Worm (Caenorhabditis elegans) whole organism, L3 larva: Measurements from ENCODE around the gene K02D10.4.

Source experiments
- R02D3.7 ChIP-seq: fragments of 150-350 bp; optimal IDR thresholded peaks from 2 replicates; lab custom pipeline; 2014; ENCODE audit warnings: missing biosample characterization, missing genetic modification characterization
- ZK546.5 ChIP-seq: sonication (generic microtip); optimal IDR thresholded peaks from 2 replicates; lab custom pipeline; 2017; ENCODE audit warnings: missing biosample characterization, missing genetic modification characterization
- ama-1 ChIP-seq: fragments of 150-350 bp; optimal IDR thresholded peaks from 2 replicates; lab custom pipeline; 2018
- ceh-16 ChIP-seq: sonication (generic microtip); optimal IDR thresholded peaks from 2 replicates; lab custom pipeline; 2017; ENCODE audit warnings: missing biosample characterization, missing genetic modification characterization
- ceh-28 ChIP-seq: fragments of 150-350 bp; optimal IDR thresholded peaks from 2 replicates; lab custom pipeline; 2014; ENCODE audit warnings: missing biosample characterization, missing genetic modification reagents, missing genetic modification characterization
- ceh-82 ChIP-seq: fragments of 150-350 bp; optimal IDR thresholded peaks from 2 replicates; lab custom pipeline; 2014; ENCODE audit warnings: missing biosample characterization, missing genetic modification characterization
- ceh-9 ChIP-seq: sonication (generic microtip); optimal IDR thresholded peaks from 2 replicates; lab custom pipeline; 2018; ENCODE audit warnings: missing biosample characterization, missing genetic modification characterization
- egl-27 ChIP-seq: sonication (generic microtip); optimal IDR thresholded peaks from 4 replicates; lab custom pipeline; 2017; ENCODE audit warnings: missing biosample characterization, missing genetic modification reagents, missing genetic modification characterization
- egl-5 ChIP-seq: fragments of 150-350 bp; optimal IDR thresholded peaks from 2 replicates; lab custom pipeline; 2017; ENCODE audit warnings: missing biosample characterization, missing genetic modification reagents, missing genetic modification characterization, inconsistent platforms
- elt-1 ChIP-seq: fragments of 150-350 bp; optimal IDR thresholded peaks from 2 replicates; lab custom pipeline; 2014; ENCODE audit warnings: missing biosample characterization, missing genetic modification characterization
- elt-2 ChIP-seq: sonication (generic microtip); optimal IDR thresholded peaks from 2 replicates; lab custom pipeline; 2016; ENCODE audit warnings: missing genetic modification reagents, mild to moderate bottlenecking, missing genetic modification characterization, missing compliant biosample characterization
- elt-3 ChIP-seq, 3 experiments: fragments of 150-350 bp in 1 of 3; sonication (generic microtip) in 2 of 3; optimal IDR thresholded peaks; 2 replicates in 2 of 3; 4 replicates in 1 of 3; lab custom pipeline; 2014 to 2017; ENCODE audit warnings: missing biosample characterization in 3 of 3, missing genetic modification characterization in 3 of 3
- fkh-10 ChIP-seq: sonication (generic microtip); optimal IDR thresholded peaks from 2 replicates; lab custom pipeline; 2017; ENCODE audit warnings: missing biosample characterization, missing genetic modification reagents, missing genetic modification characterization
- fos-1 ChIP-seq: fragments of 150-350 bp; optimal IDR thresholded peaks from 2 replicates; lab custom pipeline; 2014; ENCODE audit warnings: missing biosample characterization, missing genetic modification characterization
- hmg-11 ChIP-seq: sonication (generic microtip); optimal IDR thresholded peaks from 2 replicates; lab custom pipeline; 2016; ENCODE audit warnings: missing genetic modification characterization, missing compliant biosample characterization
- jun-1 ChIP-seq: fragments of 150-350 bp; optimal IDR thresholded peaks from 2 replicates; lab custom pipeline; 2014; ENCODE audit warnings: missing biosample characterization, missing genetic modification reagents, missing genetic modification characterization
- lin-15B ChIP-seq: fragments of 150-350 bp; optimal IDR thresholded peaks from 2 replicates; lab custom pipeline; 2014; ENCODE audit warnings: missing biosample characterization, missing genetic modification characterization
- lin-39 ChIP-seq: fragments of 150-350 bp; optimal IDR thresholded peaks from 2 replicates; lab custom pipeline; 2018; ENCODE audit warnings: missing biosample characterization, missing genetic modification reagents, missing genetic modification characterization
- mml-1 ChIP-seq: fragments of 150-350 bp; sonication (generic microtip); optimal IDR thresholded peaks from 3 replicates; lab custom pipeline; 2014; ENCODE audit warnings: missing biosample characterization, missing genetic modification characterization
- nfya-1 ChIP-seq: sonication (generic microtip); optimal IDR thresholded peaks from 2 replicates; lab custom pipeline; 2017; ENCODE audit warnings: missing genetic modification characterization, mild to moderate bottlenecking, missing compliant biosample characterization, antibody characterized with exemption, moderate library complexity; ENCODE audit not compliant: insufficient read depth
- nhr-11 ChIP-seq: fragments of 150-350 bp; optimal IDR thresholded peaks from 2 replicates; lab custom pipeline; 2014; ENCODE audit warnings: missing biosample characterization, missing genetic modification characterization
- nhr-12 ChIP-seq: fragments of 150-350 bp; optimal IDR thresholded peaks from 2 replicates; lab custom pipeline; 2014; ENCODE audit warnings: missing biosample characterization, missing genetic modification characterization
- nhr-23 ChIP-seq: fragments of 150-350 bp; optimal IDR thresholded peaks from 2 replicates; lab custom pipeline; 2014; ENCODE audit warnings: missing biosample characterization, missing genetic modification reagents, missing genetic modification characterization
- nhr-237 ChIP-seq: fragments of 150-350 bp; optimal IDR thresholded peaks from 2 replicates; lab custom pipeline; 2014; ENCODE audit warnings: missing biosample characterization, missing genetic modification characterization
- nhr-25 ChIP-seq: sonication (generic microtip); optimal IDR thresholded peaks from 2 replicates; lab custom pipeline; 2017; ENCODE audit warnings: missing biosample characterization, missing genetic modification characterization
- nhr-43 ChIP-seq: sonication (generic microtip); optimal IDR thresholded peaks from 2 replicates; lab custom pipeline; 2016; ENCODE audit warnings: mild to moderate bottlenecking, missing genetic modification characterization, missing compliant biosample characterization; ENCODE audit not compliant: poor library complexity, severe bottlenecking
- nhr-77 ChIP-seq: fragments of 150-350 bp; optimal IDR thresholded peaks from 2 replicates; lab custom pipeline; 2014; ENCODE audit warnings: missing biosample characterization, missing genetic modification characterization
- pha-4 ChIP-seq: fragments of 150-350 bp; optimal IDR thresholded peaks from 2 replicates; lab custom pipeline; 2014; ENCODE audit warnings: missing biosample characterization, missing genetic modification reagents, missing genetic modification characterization
- pqm-1 ChIP-seq: fragments of 150-350 bp; optimal IDR thresholded peaks from 2 replicates; lab custom pipeline; 2017; ENCODE audit warnings: missing biosample characterization, missing genetic modification characterization, inconsistent platforms
- skn-1 ChIP-seq: fragments of 150-350 bp; optimal IDR thresholded peaks from 2 replicates; lab custom pipeline; 2014; ENCODE audit warnings: missing biosample characterization, missing genetic modification characterization
- unc-39 ChIP-seq: sonication (generic microtip); optimal IDR thresholded peaks from 4 replicates; lab custom pipeline; 2017; ENCODE audit warnings: missing biosample characterization, missing genetic modification characterization
- unc-62 ChIP-seq: fragments of 150-350 bp; sonication (generic microtip); optimal IDR thresholded peaks from 4 replicates; lab custom pipeline; 2014; ENCODE audit warnings: missing biosample characterization, missing genetic modification reagents, missing genetic modification characterization
- zag-1 ChIP-seq: fragments of 150-350 bp; optimal IDR thresholded peaks from 2 replicates; lab custom pipeline; 2014; ENCODE audit warnings: missing biosample characterization, missing genetic modification characterization

Gene K02D10.4

DNA sequence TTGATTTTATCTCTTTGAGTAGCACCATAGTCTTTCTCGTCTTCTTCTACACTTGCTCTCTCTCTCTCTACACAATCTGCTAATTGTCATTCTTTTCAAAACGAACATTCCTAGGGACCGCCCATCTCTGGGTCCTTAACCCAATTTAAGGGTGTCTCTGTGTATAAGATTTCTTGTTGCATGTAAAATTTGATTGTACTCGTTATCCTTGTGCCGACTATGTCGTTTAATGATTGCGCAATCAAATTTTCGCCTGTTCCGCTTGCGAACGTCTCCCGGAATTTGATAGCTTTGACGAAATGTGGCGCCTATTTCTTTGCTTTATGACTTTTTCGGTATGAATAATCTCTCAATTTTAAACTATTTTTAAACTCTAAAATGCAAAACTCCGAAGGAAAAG is 31.3 kb upstream of the K02D10.4 start:
- TF ChIP-seq elt-3 (tag; optimal IDR thresholded peaks at IDR 0.05; lab: Kevin White, UChicago) (no peak), fkh-10 (GFP tag; lab: Kevin White, UChicago) (peak; percentile 22)

- TF ChIP-seq skn-1 (tag; lab: Kevin White, UChicago) (peak; percentile 57), lin-15B (peak; percentile 63), elt-2 (peak; percentile 61), elt-1 (tag; lab: Kevin White, UChicago) (no peak), nhr-43 (peak; percentile 0), egl-27 (no peak), ceh-9 (tag; lab: Kevin White, UChicago) (no peak), nhr-23 (tag; lab: Kevin White, UChicago) (peak; percentile 53), nfya-1 (tag; lab: Kevin White, UChicago) (peak; percentile 72), egl-5 (tag; lab: Kevin White, UChicago) (peak; percentile 32), ceh-28 (tag; lab: Kevin White, UChicago) (peak; percentile 23), nhr-12 (tag; lab: Kevin White, UChicago) (no peak), nhr-25 (peak; percentile 76), pha-4 (tag; lab: Kevin White, UChicago) (peak; percentile 63), lin-39 (tag; lab: Kevin White, UChicago) (peak; percentile 56), nhr-11 (tag; lab: Kevin White, UChicago) (no peak), pqm-1 (no peak), mml-1 (tag; lab: Kevin White, UChicago) (no peak), zag-1 (no peak)
Measured at ce11 chrIII:8809245-8809971, 29.6 kb upstream of the K02D10.4 start, which contains the start of gene prx-19. prx-19 (minus strand) TSS chrIII:8809295.

DNA sequence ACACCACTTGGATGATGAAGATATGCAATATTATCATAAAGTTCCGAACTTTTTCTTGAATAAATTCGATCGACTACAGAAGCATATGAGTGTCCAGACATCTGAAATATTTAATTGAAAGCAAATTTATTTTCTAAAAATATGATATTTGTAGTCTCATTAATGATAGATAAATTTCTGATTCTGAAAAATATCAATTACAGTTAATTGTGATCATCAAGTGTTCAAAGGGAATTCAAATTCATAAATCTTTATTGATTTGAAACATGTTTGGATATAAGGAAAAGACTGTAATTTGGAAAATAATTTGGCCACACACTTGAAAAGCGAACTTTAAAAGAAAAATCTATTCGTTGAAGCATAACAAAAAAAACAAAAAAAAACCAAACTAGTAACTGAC is 27.4 kb upstream of the K02D10.4 start, which contains the start of gene F54F2.7:
TSS of gene F54F2.7 (minus strand) at position 101 of the 400 bp plus-strand sequence.
- TF ChIP-seq jun-1 (tag; lab: Kevin White, UChicago), result no peak
- no peak for TF ChIP-seq nhr-23 (tag; lab: Kevin White, UChicago)
- TF ChIP-seq unc-39, result no peak
- TF ChIP-seq unc-62 (GFP tag; lab: Kevin White, UChicago), result no peak
- no peak for TF ChIP-seq nhr-11 (tag; lab: Kevin White, UChicago)
- no peak for TF ChIP-seq fos-1 (tag; lab: Kevin White, UChicago)
- TF ChIP-seq ceh-9 (tag; lab: Kevin White, UChicago), result no peak
- TF ChIP-seq mml-1 (tag; lab: Kevin White, UChicago), result no peak
- TF ChIP-seq hmg-11, result no peak
- no peak for TF ChIP-seq elt-1 (tag; lab: Kevin White, UChicago)
- TF ChIP-seq elt-3 (tag; optimal IDR thresholded peaks at IDR 0.05; lab: Kevin White, UChicago), result no peak
- no peak for TF ChIP-seq ZK546.5 (tag; lab: Kevin White, UChicago)
- TF ChIP-seq lin-39 (tag; lab: Kevin White, UChicago), result no peak
- TF ChIP-seq nhr-237, result no peak
- TF ChIP-seq nhr-25, result no peak
- no peak for TF ChIP-seq ceh-16 (tag; lab: Kevin White, UChicago)
- TF ChIP-seq nhr-77 (tag; lab: Kevin White, UChicago), result no peak
- no peak for TF ChIP-seq ceh-82 (tag; lab: Kevin White, UChicago)
- TF ChIP-seq nhr-43, result no peak
- TF ChIP-seq nfya-1 (tag; lab: Kevin White, UChicago), result no peak

- no peak for TF ChIP-seq R02D3.7
- no peak for TF ChIP-seq ceh-16 (tag; lab: Kevin White, UChicago)
- no peak for TF ChIP-seq ama-1 (lab: Kevin White, UChicago)
Measured at ce11 chrIII:8805815-8806214, 26.0 kb upstream of the K02D10.4 start.
